Fruit fly (Drosophila melanogaster) whole organism, embryonic: ENCODE data around the gene Rab3GAP1.
A peak's percentile ranks its signal among the peaks of the same experiment; 100 is the strongest.

Experiments used
- Bteb2 ChIP-seq: fragments of 200-800 bp; sonication (Bioruptor generic); optimal IDR thresholded peaks from 2 replicates; lab custom pipeline; 2016; ENCODE audit warnings: missing biosample characterization, missing genetic modification characterization
- CG10267 ChIP-seq: fragments of 200-800 bp; sonication (Bioruptor generic); optimal IDR thresholded peaks from 2 replicates; lab custom pipeline; 2018; ENCODE audit warnings: missing biosample characterization, mild to moderate bottlenecking, missing genetic modification characterization, moderate library complexity
- CG10321 ChIP-seq: fragments of 200-800 bp; sonication (Bioruptor generic); IDR thresholded peaks from 2 replicates; pipeline ENCODE4 v1.3.6; 2022; ENCODE audit warnings: missing biosample characterization, missing genetic modification characterization
- CG12155 ChIP-seq: fragments of 200-800 bp; sonication (Bioruptor generic); optimal IDR thresholded peaks from 3 replicates; lab custom pipeline; 2016; ENCODE audit warnings: missing biosample characterization, missing genetic modification characterization
- CG14965 ChIP-seq: fragments of 200-800 bp; sonication (Bioruptor generic); optimal IDR thresholded peaks from 2 replicates; lab custom pipeline; 2016; ENCODE audit warnings: missing biosample characterization, missing genetic modification characterization, borderline replicate concordance
- CG15601 ChIP-seq: fragments of 200-800 bp; sonication (Bioruptor generic); optimal IDR thresholded peaks from 3 replicates; lab custom pipeline; 2019; ENCODE audit warnings: missing biosample characterization, mild to moderate bottlenecking, missing genetic modification characterization, moderate library complexity
- CG18476 ChIP-seq: fragments of 200-800 bp; sonication (Bioruptor generic); optimal IDR thresholded peaks from 2 replicates; lab custom pipeline; 2016; ENCODE audit warnings: missing biosample characterization, mild to moderate bottlenecking, missing genetic modification characterization
- CG2202 ChIP-seq: fragments of 200-800 bp; sonication (Bioruptor generic); optimal IDR thresholded peaks from 2 replicates; lab custom pipeline; 2018; ENCODE audit warnings: missing biosample characterization, mild to moderate bottlenecking, missing genetic modification characterization
- CG33557 ChIP-seq: fragments of 200-800 bp; sonication (Bioruptor generic); optimal IDR thresholded peaks from 2 replicates; lab custom pipeline; 2019; ENCODE audit warnings: missing biosample characterization, mild to moderate bottlenecking, missing genetic modification characterization, moderate library complexity
- CG4282 ChIP-seq: fragments of 200-800 bp; sonication (Bioruptor generic); optimal IDR thresholded peaks from 2 replicates; lab custom pipeline; 2016; ENCODE audit warnings: missing biosample characterization, missing genetic modification characterization
- CG6654 ChIP-seq: fragments of 200-800 bp; sonication (Bioruptor generic); optimal IDR thresholded peaks from 2 replicates; lab custom pipeline; 2017; ENCODE audit warnings: missing biosample characterization, mild to moderate bottlenecking, missing genetic modification characterization
- CG7271 ChIP-seq: fragments of 200-800 bp; sonication (Bioruptor generic); optimal IDR thresholded peaks from 2 replicates; lab custom pipeline; 2018; ENCODE audit warnings: missing biosample characterization, mild to moderate bottlenecking, missing genetic modification characterization, moderate library complexity
- CG8924 ChIP-seq: fragments of 200-800 bp; optimal IDR thresholded peaks from 3 replicates; lab custom pipeline; 2019; ENCODE audit warnings: missing biosample characterization, mild to moderate bottlenecking, missing genetic modification characterization, moderate library complexity
- CG9817 ChIP-seq: fragments of 200-800 bp; sonication (Bioruptor generic); optimal IDR thresholded peaks from 2 replicates; lab custom pipeline; 2018; ENCODE audit warnings: missing biosample characterization, mild to moderate bottlenecking, missing genetic modification characterization, moderate library complexity
- CG9932 ChIP-seq: fragments of 200-800 bp; sonication (Bioruptor generic); IDR thresholded peaks from 2 replicates; pipeline ENCODE4 v1.3.6; 2022; ENCODE audit warnings: missing biosample characterization, missing genetic modification characterization
- D19A ChIP-seq: fragments of 200-800 bp; optimal IDR thresholded peaks from 3 replicates; lab custom pipeline; 2019; ENCODE audit warnings: missing biosample characterization, mild to moderate bottlenecking, missing genetic modification characterization, moderate library complexity
- Dek ChIP-seq: fragments of 200-800 bp; sonication (Bioruptor generic); optimal IDR thresholded peaks from 3 replicates; lab custom pipeline; 2019; ENCODE audit warnings: missing biosample characterization, mild to moderate bottlenecking, missing genetic modification characterization, moderate library complexity
- Fer3 ChIP-seq: fragments of 200-800 bp; sonication (Bioruptor generic); optimal IDR thresholded peaks from 2 replicates; lab custom pipeline; 2018; ENCODE audit warnings: missing biosample characterization, mild to moderate bottlenecking, missing genetic modification characterization, moderate library complexity
- Lpt ChIP-seq: fragments of >200 bp; optimal IDR thresholded peaks from 2 replicates; lab custom pipeline; 2018; ENCODE audit warnings: missing biosample characterization, missing genetic modification characterization
- Nf-YC ChIP-seq: fragments of 200-800 bp; optimal IDR thresholded peaks from 3 replicates; lab custom pipeline; 2019; ENCODE audit warnings: missing biosample characterization, mild to moderate bottlenecking, missing genetic modification characterization, moderate library complexity
- Sox102F ChIP-seq: fragments of 200-800 bp; sonication (Bioruptor generic); optimal IDR thresholded peaks from 2 replicates; lab custom pipeline; 2018; ENCODE audit warnings: missing biosample characterization, mild to moderate bottlenecking, missing genetic modification characterization, moderate library complexity
- Stat92E ChIP-seq, 3 experiments: fragments of >200 bp in 2 of 3; fragments of 200-800 bp in 1 of 3; sonication (Bioruptor generic) in 1 of 3; optimal IDR thresholded peaks; 2 replicates each; lab custom pipeline; 2017 to 2019; ENCODE audit warnings: missing biosample characterization in 3 of 3, missing genetic modification characterization in 3 of 3, mild to moderate bottlenecking in 1 of 3, moderate library complexity in 1 of 3
- ara ChIP-seq: fragments of 200-800 bp; sonication (Bioruptor generic); IDR thresholded peaks from 2 replicates; pipeline ENCODE4 v1.3.6; 2022; ENCODE audit warnings: missing biosample characterization, missing genetic modification characterization
- ase ChIP-seq: fragments of 200-800 bp; sonication (Bioruptor generic); IDR thresholded peaks from 3 replicates; pipeline ENCODE4 v1.3.6; 2022; ENCODE audit warnings: missing biosample characterization, missing genetic modification characterization
- crp ChIP-seq, 2 experiments: fragments of 200-800 bp; sonication (Bioruptor generic); optimal IDR thresholded peaks; 2 replicates in 1 of 2; 3 replicates in 1 of 2; lab custom pipeline; 2017; ENCODE audit warnings: missing biosample characterization in 2 of 2, missing genetic modification characterization in 2 of 2, mild to moderate bottlenecking in 1 of 2, moderate library complexity in 1 of 2
- dysf ChIP-seq: fragments of 200-800 bp; sonication (Bioruptor generic); IDR thresholded peaks from 3 replicates; pipeline ENCODE4 v1.3.6; 2022; ENCODE audit warnings: missing biosample characterization, missing genetic modification characterization
- exex ChIP-seq: fragments of 200-800 bp; sonication (Bioruptor generic); optimal IDR thresholded peaks from 4 replicates; lab custom pipeline; 2018; ENCODE audit warnings: missing biosample characterization, mild to moderate bottlenecking, missing genetic modification characterization, moderate library complexity
- gfzf ChIP-seq: fragments of 200-800 bp; sonication (Bioruptor generic); optimal IDR thresholded peaks from 2 replicates; lab custom pipeline; 2016; ENCODE audit warnings: missing biosample characterization, mild to moderate bottlenecking, missing genetic modification characterization, moderate library complexity
- gsb-n ChIP-seq: fragments of 200-800 bp; sonication (Bioruptor generic); optimal IDR thresholded peaks from 3 replicates; lab custom pipeline; 2018; ENCODE audit warnings: missing biosample characterization, mild to moderate bottlenecking, missing genetic modification characterization
- knrl ChIP-seq: fragments of 200-800 bp; sonication (Bioruptor generic); IDR thresholded peaks from 3 replicates; pipeline ENCODE4 v1.3.6; 2022; ENCODE audit warnings: missing biosample characterization, missing genetic modification characterization; ENCODE audit not compliant: partially characterized antibody
- nmo ChIP-seq: fragments of 200-800 bp; sonication (Bioruptor generic); optimal IDR thresholded peaks from 2 replicates; lab custom pipeline; 2018; ENCODE audit warnings: missing biosample characterization, mild to moderate bottlenecking, missing genetic modification characterization, moderate library complexity
- pfk ChIP-seq: fragments of 200-800 bp; sonication (Bioruptor generic); optimal IDR thresholded peaks from 2 replicates; lab custom pipeline; 2018; ENCODE audit warnings: missing biosample characterization, mild to moderate bottlenecking, missing genetic modification characterization, moderate library complexity
- pzg ChIP-seq: fragments of 200-800 bp; sonication (Bioruptor generic); optimal IDR thresholded peaks from 3 replicates; lab custom pipeline; 2018; ENCODE audit warnings: missing biosample characterization, mild to moderate bottlenecking, missing genetic modification characterization, moderate library complexity
- ranshi ChIP-seq: fragments of 200-800 bp; sonication (Bioruptor generic); IDR thresholded peaks from 2 replicates; pipeline ENCODE4 v1.3.6; 2022; ENCODE audit warnings: missing biosample characterization, missing genetic modification characterization
- rib ChIP-seq: fragments of 200-800 bp; sonication (Bioruptor generic); IDR thresholded peaks from 2 replicates; pipeline ENCODE4 v1.3.6; 2022; ENCODE audit warnings: missing biosample characterization, missing genetic modification characterization
- sc ChIP-seq, 3 experiments: fragments of >200 bp in 2 of 3; fragments of 200-800 bp in 1 of 3; sonication (Bioruptor generic) in 1 of 3; optimal IDR thresholded peaks; 2 replicates in 2 of 3; 3 replicates in 1 of 3; lab custom pipeline; 2017; ENCODE audit warnings: mild to moderate bottlenecking in 1 of 3, missing biosample characterization in 1 of 3, missing genetic modification characterization in 1 of 3, missing genetic modification reagents in 1 of 3
- sd ChIP-seq: fragments of 200-800 bp; sonication (Bioruptor generic); optimal IDR thresholded peaks from 3 replicates; lab custom pipeline; 2018; ENCODE audit warnings: missing biosample characterization, mild to moderate bottlenecking, missing genetic modification characterization, moderate library complexity
- seq ChIP-seq: fragments of 200-800 bp; sonication (Bioruptor generic); IDR thresholded peaks from 2 replicates; pipeline ENCODE4 v1.3.6; 2022; ENCODE audit warnings: missing biosample characterization, missing genetic modification characterization
- stc ChIP-seq: fragments of 200-800 bp; sonication (Bioruptor generic); IDR thresholded peaks from 2 replicates; pipeline ENCODE4 v1.3.6; 2022; ENCODE audit warnings: missing biosample characterization, missing genetic modification characterization
- tna ChIP-seq: fragments of 200-800 bp; sonication (Bioruptor generic); IDR thresholded peaks from 2 replicates; pipeline ENCODE4 v1.3.6; 2022; ENCODE audit warnings: missing biosample characterization, missing genetic modification characterization; ENCODE audit not compliant: partially characterized antibody
- unc-4 ChIP-seq: fragments of 200-800 bp; sonication (Bioruptor generic); IDR thresholded peaks from 2 replicates; pipeline ENCODE4 v1.3.6; 2022; ENCODE audit warnings: missing biosample characterization, missing genetic modification characterization; ENCODE audit not compliant: partially characterized antibody

Gene Rab3GAP1

DNA sequence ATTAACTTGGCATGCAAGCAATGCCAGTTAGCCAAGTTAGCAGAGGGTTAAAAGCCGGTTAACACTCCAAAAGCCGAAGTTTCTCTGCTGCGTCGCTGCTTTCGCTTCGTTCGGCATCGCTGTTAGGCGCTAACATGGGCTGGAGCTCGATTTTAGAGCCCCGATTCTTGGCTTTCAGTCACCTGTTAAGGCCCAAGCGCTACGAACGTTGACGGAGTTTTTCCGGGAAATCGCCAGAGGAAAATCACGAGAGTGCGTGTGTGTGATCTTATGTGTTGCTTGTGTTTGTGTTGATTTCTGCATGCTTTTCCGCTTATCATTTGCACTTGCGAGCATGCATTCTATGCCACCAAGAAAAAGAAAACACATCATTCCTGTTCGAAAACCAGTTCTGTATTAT lies 56.0 kb downstream of the Rab3GAP1 start, which contains the start of gene haf (continued):
- TF ChIP-seq nmo (GFP tag; lab: Kevin White, UChicago) (no peak), CG18476 (no peak), Dek (tag; lab: Kevin White, UChicago) (no peak), Nf-YC (tag; lab: Kevin White, UChicago) (no peak), CG4282 (GFP tag; lab: Kevin White, UChicago) (no peak), Lpt (GFP tag; lab: Kevin White, UChicago) (no peak), knrl (0 out of 3 replicates have a peak, but pooled peaks have one; percentile 15), CG6654 (no peak), sd (peak; percentile 18), seq (peak; percentile 24; the same call in 1 of the 2 replicates), Stat92E (GFP tag; optimal IDR thresholded peaks at IDR 0.05; lab: Kevin White, UChicago) (peak in 1 of 3 experiments; percentile 33), CG15601 (tag; lab: Kevin White, UChicago) (no peak), ara (GFP tag; lab: Robert Waterston, UW) (no peak), pzg (GFP tag; lab: Kevin White, UChicago) (no peak), CG7271 (tag; lab: Kevin White, UChicago) (no peak), CG8924 (tag; lab: Kevin White, UChicago) (no peak), CG14965 (GFP tag; lab: Kevin White, UChicago) (no peak), CG9932 (GFP tag; lab: Robert Waterston, UW) (no peak), unc-4 (no peak), exex (no peak), pfk (GFP tag; lab: Kevin White, UChicago) (no peak), dysf (GFP tag; lab: Robert Waterston, UW) (no peak), ranshi (no peak), rib (GFP tag; lab: Robert Waterston, UW) (peak; percentile 28; the same call in 1 of the 2 replicates), gsb-n (no peak), CG9817 (no peak), tna (GFP tag; lab: Robert Waterston, UW) (no peak), Fer3 (tag; lab: Kevin White, UChicago) (no peak), gfzf (GFP tag; lab: Kevin White, UChicago) (no peak), Bteb2 (GFP tag; lab: Kevin White, UChicago) (no peak), Sox102F (GFP tag; lab: Kevin White, UChicago) (no peak), D19A (tag; lab: Kevin White, UChicago) (no peak), crp (GFP tag; optimal IDR thresholded peaks at IDR 0.05; lab: Kevin White, UChicago) (no peak), stc (GFP tag; lab: Robert Waterston, UW) (0 out of 2 replicates have a peak, but pooled peaks have one; percentile 15), ase (GFP tag; lab: Robert Waterston, UW) (no peak), CG33557 (GFP tag; lab: Kevin White, UChicago) (no peak), sc (optimal IDR thresholded peaks at IDR 0.05; lab: Kevin White, UChicago) (no peak), sc (GFP tag; optimal IDR thresholded peaks at IDR 0.05; lab: Kevin White, UChicago) (no peak), CG10321 (no peak), CG2202 (tag; lab: Kevin White, UChicago) (no peak), CG12155 (GFP tag; lab: Kevin White, UChicago) (no peak), CG10267 (tag; lab: Kevin White, UChicago) (no peak)
- TF ChIP-seq, all 482 proteins: peak for 30
